Fruit fly (Drosophila melanogaster) Kc167 (cell line): ENCODE results near the gene Os-C.

ENCODE experiments used
- Myc ChIP-seq: fragments of >200 bp; optimal IDR thresholded peaks from 2 replicates; lab custom pipeline; 2017; ENCODE audit warnings: missing external identifiers
- Sin3A ChIP-seq: fragments of >200 bp; optimal IDR thresholded peaks from 2 replicates; lab custom pipeline; 2018; ENCODE audit warnings: missing external identifiers
- h ChIP-seq: fragments of >200 bp; optimal IDR thresholded peaks from 3 replicates; lab custom pipeline; 2018; ENCODE audit warnings: missing external identifiers
- insv ChIP-seq: fragments of >200 bp; optimal IDR thresholded peaks from 3 replicates; lab custom pipeline; 2018; ENCODE audit warnings: missing external identifiers
- psq ChIP-seq: fragments of >200 bp; optimal IDR thresholded peaks from 2 replicates; lab custom pipeline; 2017; ENCODE audit warnings: missing external identifiers
- ttk ChIP-seq: sonication (Bioruptor generic); optimal IDR thresholded peaks from 2 replicates; lab custom pipeline; 2017; ENCODE audit warnings: missing external identifiers

- no peak for TF ChIP-seq ttk (lab: Kevin White, UChicago)
- TF ChIP-seq Myc (lab: Kevin White, UChicago) = no peak
- TF ChIP-seq insv (lab: Kevin White, UChicago) = no peak
- TF ChIP-seq h (lab: Kevin White, UChicago) = no peak
- no peak for TF ChIP-seq psq (lab: Kevin White, UChicago)
- TF ChIP-seq Sin3A (lab: Kevin White, UChicago) = no peak
Observed at dm6 chr3R:7944699-7945349, 33.9 kb upstream of the Os-C start.
